Worm (Caenorhabditis elegans) whole organism, mixed stage, embryonic: ENCODE results near the gene flh-2.
"Not testable (repeated sequence)": the region's sequence is repeated elsewhere in the genome, so short reads cannot be mapped to it uniquely, and the experiment has no call there.

Experiments
- M03D4.4 ChIP-seq: sonication (generic microtip); optimal IDR thresholded peaks from 2 replicates; lab custom pipeline; 2017; ENCODE audit warnings: mild to moderate bottlenecking, missing genetic modification characterization, missing compliant biosample characterization
- bed-3 ChIP-seq: fragments of 200-800 bp; sonication (Bioruptor generic); optimal IDR thresholded peaks from 3 replicates; lab custom pipeline; 2018; ENCODE audit warnings: mild to moderate bottlenecking, missing genetic modification characterization, moderate library complexity, missing compliant biosample characterization
- blmp-1 ChIP-seq: fragments of 150-350 bp; optimal IDR thresholded peaks from 2 replicates; lab custom pipeline; 2014; ENCODE audit warnings: missing biosample characterization, missing genetic modification characterization
- ceh-39 ChIP-seq: fragments of 150-350 bp; optimal IDR thresholded peaks from 2 replicates; lab custom pipeline; 2014; ENCODE audit warnings: missing biosample characterization, missing genetic modification characterization
- ceh-43 ChIP-seq: fragments of 200-800 bp; sonication (Bioruptor generic); optimal IDR thresholded peaks from 2 replicates; lab custom pipeline; 2018; ENCODE audit warnings: mild to moderate bottlenecking, missing genetic modification characterization, moderate library complexity, missing compliant biosample characterization
- ces-1 ChIP-seq: fragments of 150-350 bp; optimal IDR thresholded peaks from 2 replicates; lab custom pipeline; 2014; ENCODE audit warnings: missing biosample characterization, missing genetic modification reagents, missing genetic modification characterization
- cnd-1 ChIP-seq: fragments of 200-800 bp; sonication (Bioruptor generic); optimal IDR thresholded peaks from 2 replicates; lab custom pipeline; 2018; ENCODE audit warnings: mild to moderate bottlenecking, missing genetic modification characterization, missing compliant biosample characterization
- drap-1 ChIP-seq: fragments of 200-800 bp; sonication (Bioruptor generic); optimal IDR thresholded peaks from 3 replicates; lab custom pipeline; 2018; ENCODE audit warnings: mild to moderate bottlenecking, missing genetic modification characterization, missing compliant biosample characterization
- elt-1 ChIP-seq: sonication (generic microtip); optimal IDR thresholded peaks from 2 replicates; lab custom pipeline; 2017; ENCODE audit warnings: missing genetic modification characterization, mild to moderate bottlenecking, missing compliant biosample characterization, antibody characterized with exemption, moderate library complexity, borderline replicate concordance; ENCODE audit not compliant: insufficient read depth
- elt-3 ChIP-seq: fragments of 150-350 bp; optimal IDR thresholded peaks from 2 replicates; lab custom pipeline; 2014; ENCODE audit warnings: missing biosample characterization, missing genetic modification characterization
- flh-1 ChIP-seq: fragments of 200-800 bp; sonication (Bioruptor generic); optimal IDR thresholded peaks from 2 replicates; lab custom pipeline; 2018; ENCODE audit warnings: mild to moderate bottlenecking, missing genetic modification characterization, moderate library complexity, missing compliant biosample characterization
- hlh-1 ChIP-seq: fragments of 150-350 bp; optimal IDR thresholded peaks from 2 replicates; lab custom pipeline; 2014; ENCODE audit warnings: missing biosample characterization, missing genetic modification reagents, missing genetic modification characterization
- lin-13 ChIP-seq: fragments of 150-350 bp; optimal IDR thresholded peaks from 2 replicates; lab custom pipeline; 2014; ENCODE audit warnings: missing biosample characterization, missing genetic modification characterization
- lin-32 ChIP-seq: fragments of 200-800 bp; sonication (Bioruptor generic); optimal IDR thresholded peaks from 2 replicates; lab custom pipeline; 2018; ENCODE audit warnings: mild to moderate bottlenecking, missing genetic modification characterization, missing compliant biosample characterization
- lsy-2 ChIP-seq: fragments of 150-350 bp; optimal IDR thresholded peaks from 2 replicates; lab custom pipeline; 2014; ENCODE audit warnings: missing biosample characterization, missing genetic modification characterization
- mab-5 ChIP-seq: fragments of 150-350 bp; optimal IDR thresholded peaks from 2 replicates; lab custom pipeline; 2014; ENCODE audit warnings: missing biosample characterization, missing genetic modification characterization
- mep-1 ChIP-seq: fragments of 150-350 bp; optimal IDR thresholded peaks from 2 replicates; lab custom pipeline; 2017; ENCODE audit warnings: missing biosample characterization, missing genetic modification reagents, missing genetic modification characterization, inconsistent platforms
- mls-2 ChIP-seq: sonication (generic microtip); optimal IDR thresholded peaks from 2 replicates; lab custom pipeline; 2016; ENCODE audit warnings: mild to moderate bottlenecking, missing genetic modification characterization, moderate library complexity, missing compliant biosample characterization
- nhr-12 ChIP-seq: fragments of 150-350 bp; optimal IDR thresholded peaks from 2 replicates; lab custom pipeline; 2014; ENCODE audit warnings: missing biosample characterization, missing genetic modification characterization
- nhr-2 ChIP-seq: fragments of 150-350 bp; optimal IDR thresholded peaks from 2 replicates; lab custom pipeline; 2014; ENCODE audit warnings: missing biosample characterization, missing genetic modification characterization
- nhr-237 ChIP-seq: fragments of 150-350 bp; optimal IDR thresholded peaks from 2 replicates; lab custom pipeline; 2014; ENCODE audit warnings: missing biosample characterization, missing genetic modification characterization
- nhr-76 ChIP-seq: sonication (generic microtip); optimal IDR thresholded peaks from 2 replicates; lab custom pipeline; 2017; ENCODE audit warnings: missing biosample characterization, missing genetic modification characterization
- pha-4 ChIP-seq: fragments of 150-350 bp; optimal IDR thresholded peaks from 2 replicates; lab custom pipeline; 2018; ENCODE audit warnings: missing biosample characterization, missing genetic modification reagents, missing genetic modification characterization
- sem-2 ChIP-seq: fragments of 200-800 bp; sonication (Bioruptor generic); optimal IDR thresholded peaks from 2 replicates; lab custom pipeline; 2018; ENCODE audit warnings: mild to moderate bottlenecking, missing genetic modification characterization, missing compliant biosample characterization
- snpc-4 ChIP-seq: fragments of 150-350 bp; optimal IDR thresholded peaks from 2 replicates; lab custom pipeline; 2014; ENCODE audit warnings: missing biosample characterization, missing genetic modification characterization
- sptf-1 ChIP-seq: sonication (generic microtip); optimal IDR thresholded peaks from 2 replicates; lab custom pipeline; 2017; ENCODE audit warnings: mild to moderate bottlenecking, missing genetic modification characterization, moderate library complexity, missing compliant biosample characterization
- tbx-8 ChIP-seq: fragments of 200-800 bp; sonication (Bioruptor generic); optimal IDR thresholded peaks from 2 replicates; lab custom pipeline; 2018; ENCODE audit warnings: mild to moderate bottlenecking, missing genetic modification characterization, moderate library complexity, missing compliant biosample characterization
- unc-120 ChIP-seq: sonication (generic microtip); optimal IDR thresholded peaks from 2 replicates; lab custom pipeline; 2017; ENCODE audit warnings: missing genetic modification characterization, missing compliant biosample characterization; ENCODE audit not compliant: poor library complexity, severe bottlenecking
- unc-39 ChIP-seq: fragments of 150-350 bp; optimal IDR thresholded peaks from 2 replicates; lab custom pipeline; 2014; ENCODE audit warnings: missing biosample characterization, missing genetic modification characterization
- unc-62 ChIP-seq: fragments of 150-350 bp; optimal IDR thresholded peaks from 2 replicates; lab custom pipeline; 2014; ENCODE audit warnings: missing biosample characterization, missing genetic modification reagents, missing genetic modification characterization
- ztf-11 ChIP-seq: fragments of 150-350 bp; optimal IDR thresholded peaks from 2 replicates; lab custom pipeline; 2014; ENCODE audit warnings: missing biosample characterization, missing genetic modification characterization

Gene flh-2

ce11 chrIII:4920221-4920620 is 31.7 kb upstream of the flh-2 start, which contains the start of gene ula-1:
TSS of gene ula-1 (minus strand) at chrIII:4920321.
- no peak for TF ChIP-seq sptf-1
- TF ChIP-seq lin-32 (GFP tag; lab: Kevin White, UChicago), result no peak
- TF ChIP-seq elt-3, result no peak
- TF ChIP-seq mab-5 (tag; lab: Kevin White, UChicago), result no peak
- TF ChIP-seq drap-1 (GFP tag; lab: Kevin White, UChicago), result no peak
- no peak for TF ChIP-seq snpc-4 (tag; lab: Kevin White, UChicago)
- no peak for TF ChIP-seq nhr-237 (tag; lab: Kevin White, UChicago)
- TF ChIP-seq hlh-1 (tag; lab: Kevin White, UChicago), result no peak
- TF ChIP-seq blmp-1 (tag; lab: Kevin White, UChicago), result no peak
- no peak for TF ChIP-seq pha-4 (tag; lab: Kevin White, UChicago)
- TF ChIP-seq ceh-43 (GFP tag; lab: Kevin White, UChicago), result no peak
- no peak for TF ChIP-seq ceh-39 (tag; lab: Kevin White, UChicago)
- no peak for TF ChIP-seq bed-3
- no peak for TF ChIP-seq elt-1 (tag; lab: Kevin White, UChicago)

ce11 chrIII:4922020-4922419 is 29.9 kb upstream of the flh-2 start, which contains the start of gene mmab-1:
TSS of gene mmab-1 (minus strand) at chrIII:4922114.
- not testable (repeated sequence) for TF ChIP-seq nhr-237 (tag; lab: Kevin White, UChicago); mls-2; cnd-1 (tag; lab: Kevin White, UChicago)

ce11 chrIII:4924134-4924533 is 27.8 kb upstream of the flh-2 start:
- TF ChIP-seq ztf-11 (tag; lab: Kevin White, UChicago) (no peak), lsy-2 (tag; lab: Kevin White, UChicago) (no peak), unc-62 (GFP tag; lab: Kevin White, UChicago) (no peak), tbx-8 (GFP tag; lab: Kevin White, UChicago) (no peak), unc-39 (no peak), lin-13 (tag; lab: Kevin White, UChicago) (no peak), sptf-1 (no peak), unc-120 (no peak), bed-3 (no peak), ceh-43 (GFP tag; lab: Kevin White, UChicago) (no peak), sem-2 (no peak), flh-1 (GFP tag; lab: Kevin White, UChicago) (no peak)

ce11 chrIII:4930154-4930679 is 21.7 kb upstream of the flh-2 start, which contains the start of gene set-2:
TSS of gene set-2 (minus strand) at chrIII:4930204.
- TF ChIP-seq lin-13 (tag; lab: Kevin White, UChicago) (no peak), nhr-2 (tag; lab: Kevin White, UChicago) (no peak), pha-4 (tag; lab: Kevin White, UChicago) (peak; percentile 9), sptf-1 (peak; percentile 66), ces-1 (GFP tag; lab: Kevin White, UChicago) (peak; percentile 21), lsy-2 (tag; lab: Kevin White, UChicago) (peak; percentile 15), snpc-4 (tag; lab: Kevin White, UChicago) (no peak)

ce11 chrIII:4932203-4932699 is 19.7 kb upstream of the flh-2 start, which contains the start of the genes C26E6.12 and eri-9:
TSS of gene C26E6.12 (minus strand) at chrIII:4932253.
TSS of gene eri-9 (plus strand) at chrIII:4932450.
- TF ChIP-seq nhr-76 (tag; lab: Kevin White, UChicago) (no peak), hlh-1 (tag; lab: Kevin White, UChicago) (no peak), mep-1 (tag; lab: Kevin White, UChicago) (no peak), M03D4.4 (no peak), ceh-43 (GFP tag; lab: Kevin White, UChicago) (no peak), ceh-39 (tag; lab: Kevin White, UChicago) (no peak), nhr-12 (no peak), unc-62 (GFP tag; lab: Kevin White, UChicago) (no peak), tbx-8 (GFP tag; lab: Kevin White, UChicago) (no peak), unc-120 (no peak)
